Worm (Caenorhabditis elegans): Measurements from ENCODE around the gene srh-235.

DNA sequence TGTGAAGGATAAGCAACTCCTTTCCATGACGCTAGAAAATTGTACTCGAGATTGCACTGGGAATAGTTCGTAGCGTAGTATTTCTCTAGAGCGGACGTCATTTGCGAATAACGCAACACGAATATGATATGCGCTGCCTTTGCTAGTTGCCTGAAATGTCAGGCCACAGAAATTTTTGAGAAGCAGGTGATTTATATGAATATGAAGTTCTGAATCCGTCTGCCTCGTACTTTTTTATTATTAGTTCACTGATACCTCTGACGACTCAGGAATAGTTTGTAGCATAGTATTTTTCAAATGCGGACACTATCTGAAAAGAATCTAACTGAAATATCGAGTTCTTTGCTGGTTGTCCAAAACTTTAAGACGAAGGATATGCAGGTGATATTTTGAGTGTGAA is 24.6 kb upstream of the srh-235 start, which contains the start of gene srh-118:
- TF ChIP-seq F13H6.1 (tag; optimal IDR thresholded peaks at IDR 0.05) (no peak), aly-2 (tag; optimal IDR thresholded peaks at IDR 0.05) (no peak), lsy-2 (tag; optimal IDR thresholded peaks at IDR 0.05) (no peak), elt-1 (tag; optimal IDR thresholded peaks at IDR 0.05) (no peak), elt-3 (tag; optimal IDR thresholded peaks at IDR 0.05) (no peak), nhr-25 (tag; optimal IDR thresholded peaks at IDR 0.05) (no peak), dmd-4 (tag; optimal IDR thresholded peaks at IDR 0.05) (no peak)

Data from whole organism, L2 larva.